Fruit fly (Drosophila melanogaster) whole organism, embryonic: ENCODE results near the gene SK.

Source experiments
- CG1024 ChIP-seq: fragments of 200-800 bp; sonication (Bioruptor generic); IDR thresholded peaks from 2 replicates; pipeline ENCODE4 v1.3.6; 2022; ENCODE audit warnings: missing biosample characterization, missing genetic modification characterization
- CG10267 ChIP-seq: fragments of 200-800 bp; sonication (Bioruptor generic); optimal IDR thresholded peaks from 2 replicates; lab custom pipeline; 2018; ENCODE audit warnings: missing biosample characterization, mild to moderate bottlenecking, missing genetic modification characterization, moderate library complexity
- CG11560 ChIP-seq: fragments of 200-800 bp; sonication (Bioruptor generic); IDR thresholded peaks from 3 replicates; pipeline ENCODE4 v1.3.6; 2022; ENCODE audit warnings: missing biosample characterization, missing genetic modification characterization
- CG12236 ChIP-seq: fragments of 200-800 bp; sonication (Bioruptor generic); optimal IDR thresholded peaks from 2 replicates; lab custom pipeline; 2016; ENCODE audit warnings: missing biosample characterization, missing genetic modification characterization
- CG13296 ChIP-seq: fragments of 200-800 bp; sonication (Bioruptor generic); optimal IDR thresholded peaks from 3 replicates; lab custom pipeline; 2018; ENCODE audit warnings: missing biosample characterization, mild to moderate bottlenecking, missing genetic modification characterization
- CG13775 ChIP-seq: fragments of 200-800 bp; sonication (Bioruptor generic); optimal IDR thresholded peaks from 3 replicates; lab custom pipeline; 2017; ENCODE audit warnings: missing biosample characterization, mild to moderate bottlenecking, missing genetic modification characterization
- CG14860 ChIP-seq: fragments of 200-800 bp; sonication (Bioruptor generic); IDR thresholded peaks from 3 replicates; pipeline ENCODE4 v1.3.6; 2022; ENCODE audit warnings: missing biosample characterization, missing genetic modification characterization; ENCODE audit not compliant: partially characterized antibody
- CG15479 ChIP-seq: fragments of 200-800 bp; sonication (Bioruptor generic); optimal IDR thresholded peaks from 3 replicates; lab custom pipeline; 2019; ENCODE audit warnings: missing biosample characterization, mild to moderate bottlenecking, missing genetic modification characterization, moderate library complexity
- CG1602 ChIP-seq: fragments of 200-800 bp; sonication (Bioruptor generic); optimal IDR thresholded peaks from 3 replicates; lab custom pipeline; 2016; ENCODE audit warnings: missing biosample characterization, missing genetic modification characterization
- CG33213 ChIP-seq: fragments of 200-800 bp; sonication (Bioruptor generic); optimal IDR thresholded peaks from 3 replicates; lab custom pipeline; 2016; ENCODE audit warnings: missing biosample characterization, missing genetic modification characterization
- CG3847 ChIP-seq: fragments of 200-800 bp; sonication (Bioruptor generic); IDR thresholded peaks from 2 replicates; pipeline ENCODE4 v1.3.6; 2022; ENCODE audit warnings: missing biosample characterization, missing genetic modification characterization
- CG4707 ChIP-seq: fragments of 200-800 bp; sonication (Bioruptor generic); optimal IDR thresholded peaks from 2 replicates; lab custom pipeline; 2018; ENCODE audit warnings: missing biosample characterization, mild to moderate bottlenecking, missing genetic modification characterization, moderate library complexity
- CG7271 ChIP-seq: fragments of 200-800 bp; sonication (Bioruptor generic); optimal IDR thresholded peaks from 2 replicates; lab custom pipeline; 2018; ENCODE audit warnings: missing biosample characterization, mild to moderate bottlenecking, missing genetic modification characterization, moderate library complexity
- CG7928 ChIP-seq: fragments of 200-800 bp; sonication (Bioruptor generic); optimal IDR thresholded peaks from 2 replicates; lab custom pipeline; 2017; ENCODE audit warnings: missing biosample characterization, mild to moderate bottlenecking, missing genetic modification characterization
- CG7963 ChIP-seq: fragments of 200-800 bp; sonication (Bioruptor generic); IDR thresholded peaks from 3 replicates; pipeline ENCODE4 v1.3.6; 2022; ENCODE audit warnings: missing biosample characterization, missing genetic modification characterization; ENCODE audit not compliant: partially characterized antibody
- CG8290 ChIP-seq, 3 experiments: fragments of 200-800 bp; sonication (Bioruptor generic); optimal IDR thresholded peaks; 2 replicates each; lab custom pipeline; 2016 to 2019; ENCODE audit warnings: missing biosample characterization in 3 of 3, missing genetic modification characterization in 3 of 3, mild to moderate bottlenecking in 2 of 3, moderate library complexity in 1 of 3
- CG9215 ChIP-seq: fragments of 200-800 bp; sonication (Bioruptor generic); IDR thresholded peaks from 2 replicates; pipeline ENCODE4 v1.3.6; 2022; ENCODE audit warnings: missing biosample characterization, missing genetic modification characterization
- CG9609 ChIP-seq: fragments of 200-800 bp; sonication (Bioruptor generic); optimal IDR thresholded peaks from 3 replicates; lab custom pipeline; 2016; ENCODE audit warnings: missing biosample characterization, missing genetic modification characterization
- CG9817 ChIP-seq: fragments of 200-800 bp; sonication (Bioruptor generic); optimal IDR thresholded peaks from 2 replicates; lab custom pipeline; 2018; ENCODE audit warnings: missing biosample characterization, mild to moderate bottlenecking, missing genetic modification characterization, moderate library complexity
- CrebB ChIP-seq: fragments of 200-800 bp; sonication (Bioruptor generic); optimal IDR thresholded peaks from 3 replicates; lab custom pipeline; 2018; ENCODE audit warnings: missing biosample characterization, mild to moderate bottlenecking, missing genetic modification characterization
- Dbx ChIP-seq: fragments of 200-800 bp; sonication (Bioruptor generic); IDR thresholded peaks from 3 replicates; pipeline ENCODE4 v1.3.6; 2022; ENCODE audit warnings: missing biosample characterization, missing genetic modification characterization
- Dip3 ChIP-seq: fragments of 200-800 bp; sonication (Bioruptor generic); optimal IDR thresholded peaks from 3 replicates; lab custom pipeline; 2016; ENCODE audit warnings: missing biosample characterization, missing genetic modification characterization
- Doc2 ChIP-seq: fragments of 200-800 bp; sonication (Bioruptor generic); IDR thresholded peaks from 2 replicates; pipeline ENCODE4 v1.3.6; 2022; ENCODE audit warnings: missing biosample characterization, missing genetic modification characterization
- Dref ChIP-seq: fragments of 200-800 bp; sonication (Bioruptor generic); IDR thresholded peaks from 2 replicates; pipeline ENCODE4 v1.3.6; 2022; ENCODE audit warnings: missing biosample characterization, missing genetic modification characterization
- E2f2 ChIP-seq: fragments of 200-800 bp; sonication (Bioruptor generic); IDR thresholded peaks from 2 replicates; pipeline ENCODE4 v1.3.6; 2022; ENCODE audit warnings: missing biosample characterization, missing genetic modification characterization
- Ets97D ChIP-seq: fragments of 200-800 bp; sonication (Bioruptor generic); optimal IDR thresholded peaks from 3 replicates; lab custom pipeline; 2016; ENCODE audit warnings: missing biosample characterization, missing genetic modification characterization
- Hr39 ChIP-seq: fragments of >200 bp; optimal IDR thresholded peaks from 2 replicates; lab custom pipeline; 2017
- MBD-R2 ChIP-seq: fragments of 200-800 bp; sonication (Bioruptor generic); IDR thresholded peaks from 2 replicates; pipeline ENCODE4 v1.3.6; 2022; ENCODE audit warnings: missing biosample characterization, missing genetic modification characterization
- Max ChIP-seq: fragments of 200-800 bp; sonication (Bioruptor generic); optimal IDR thresholded peaks from 2 replicates; lab custom pipeline; 2016; ENCODE audit warnings: missing biosample characterization, mild to moderate bottlenecking, missing genetic modification characterization
- NFAT ChIP-seq: fragments of 200-800 bp; sonication (Bioruptor generic); IDR thresholded peaks from 2 replicates; pipeline ENCODE4 v1.3.6; 2022; ENCODE audit warnings: missing biosample characterization, missing genetic modification characterization
- Sox100B ChIP-seq: fragments of 200-800 bp; sonication (Bioruptor generic); optimal IDR thresholded peaks from 3 replicates; lab custom pipeline; 2018; ENCODE audit warnings: missing biosample characterization, mild to moderate bottlenecking, missing genetic modification characterization
- ato ChIP-seq: fragments of 200-800 bp; sonication (Bioruptor generic); IDR thresholded peaks from 2 replicates; pipeline ENCODE4 v1.3.6; 2022; ENCODE audit warnings: missing biosample characterization, missing genetic modification characterization; ENCODE audit not compliant: partially characterized antibody
- bab2 ChIP-seq: fragments of 200-800 bp; sonication (Bioruptor generic); optimal IDR thresholded peaks from 2 replicates; lab custom pipeline; 2016; ENCODE audit warnings: missing biosample characterization, missing genetic modification characterization
- caup ChIP-seq: fragments of 200-800 bp; sonication (Bioruptor generic); optimal IDR thresholded peaks from 3 replicates; lab custom pipeline; 2017; ENCODE audit warnings: missing biosample characterization, mild to moderate bottlenecking, missing genetic modification characterization, moderate library complexity; ENCODE audit not compliant: severe bottlenecking
- cg ChIP-seq: fragments of 200-800 bp; sonication (Bioruptor generic); optimal IDR thresholded peaks from 3 replicates; lab custom pipeline; 2019; ENCODE audit warnings: missing biosample characterization, mild to moderate bottlenecking, missing genetic modification characterization, moderate library complexity
- chinmo ChIP-seq: fragments of 200-800 bp; sonication (Bioruptor generic); IDR thresholded peaks from 4 replicates; pipeline ENCODE4 v1.3.6; 2022; ENCODE audit warnings: missing biosample characterization, missing genetic modification characterization; ENCODE audit not compliant: partially characterized antibody
- fd96Cb ChIP-seq: fragments of 200-800 bp; sonication (Bioruptor generic); optimal IDR thresholded peaks from 2 replicates; lab custom pipeline; 2018; ENCODE audit warnings: missing biosample characterization, mild to moderate bottlenecking, missing genetic modification characterization, moderate library complexity
- fru ChIP-seq: fragments of >200 bp; optimal IDR thresholded peaks from 2 replicates; lab custom pipeline; 2017
- hkb ChIP-seq, 2 experiments: fragments of 200-800 bp in 1 of 2; fragments of >200 bp in 1 of 2; sonication (Bioruptor generic) in 1 of 2; IDR thresholded peaks in 1 of 2; optimal IDR thresholded peaks in 1 of 2; 2 replicates each; pipeline versions ENCODE4 v1.3.6 to Lab custom; 2017 to 2022; ENCODE audit warnings: missing biosample characterization in 1 of 2, missing genetic modification characterization in 1 of 2
- knrl ChIP-seq: fragments of 200-800 bp; sonication (Bioruptor generic); IDR thresholded peaks from 3 replicates; pipeline ENCODE4 v1.3.6; 2022; ENCODE audit warnings: missing biosample characterization, missing genetic modification characterization; ENCODE audit not compliant: partially characterized antibody
- lilli ChIP-seq: fragments of 200-800 bp; sonication (Bioruptor generic); optimal IDR thresholded peaks from 3 replicates; lab custom pipeline; 2016; ENCODE audit warnings: missing biosample characterization, missing genetic modification characterization
- lmd ChIP-seq: fragments of 200-800 bp; sonication (Bioruptor generic); IDR thresholded peaks from 2 replicates; pipeline ENCODE4 v1.3.6; 2022; ENCODE audit warnings: missing biosample characterization, missing genetic modification characterization
- nerfin-2 ChIP-seq: fragments of 200-800 bp; sonication (Bioruptor generic); IDR thresholded peaks from 2 replicates; pipeline ENCODE4 v1.3.6; 2022; ENCODE audit warnings: missing biosample characterization, missing genetic modification characterization; ENCODE audit not compliant: partially characterized antibody
- org-1 ChIP-seq: fragments of 200-800 bp; sonication (Bioruptor generic); optimal IDR thresholded peaks from 2 replicates; lab custom pipeline; 2017; ENCODE audit warnings: missing biosample characterization, missing genetic modification characterization
- otp ChIP-seq: fragments of 200-800 bp; sonication (Bioruptor generic); IDR thresholded peaks from 3 replicates; pipeline ENCODE4, ENCODE4 v1.3.6; 2022; ENCODE audit warnings: missing biosample characterization, missing genetic modification characterization
- sisA ChIP-seq: fragments of 200-800 bp; sonication (Bioruptor generic); IDR thresholded peaks from 2 replicates; pipeline ENCODE4 v1.3.6; 2022; ENCODE audit warnings: missing biosample characterization, missing genetic modification characterization
- slbo ChIP-seq: fragments of 200-800 bp; sonication (Bioruptor generic); IDR thresholded peaks from 2 replicates; pipeline ENCODE4 v1.3.6; 2022; ENCODE audit warnings: missing biosample characterization, missing genetic modification characterization
- stwl ChIP-seq: fragments of 200-800 bp; sonication (Bioruptor generic); optimal IDR thresholded peaks from 3 replicates; lab custom pipeline; 2018; ENCODE audit warnings: missing biosample characterization, mild to moderate bottlenecking, missing genetic modification characterization, moderate library complexity
- tin ChIP-seq: fragments of 200-800 bp; sonication (Bioruptor generic); optimal IDR thresholded peaks from 3 replicates; lab custom pipeline; 2016; ENCODE audit warnings: missing biosample characterization, missing genetic modification characterization
- vvl ChIP-seq: fragments of 200-800 bp; sonication (Bioruptor generic); IDR thresholded peaks from 2 replicates; pipeline ENCODE4 v1.3.6; 2022; ENCODE audit warnings: missing biosample characterization, missing genetic modification characterization

The SK gene

DNA sequence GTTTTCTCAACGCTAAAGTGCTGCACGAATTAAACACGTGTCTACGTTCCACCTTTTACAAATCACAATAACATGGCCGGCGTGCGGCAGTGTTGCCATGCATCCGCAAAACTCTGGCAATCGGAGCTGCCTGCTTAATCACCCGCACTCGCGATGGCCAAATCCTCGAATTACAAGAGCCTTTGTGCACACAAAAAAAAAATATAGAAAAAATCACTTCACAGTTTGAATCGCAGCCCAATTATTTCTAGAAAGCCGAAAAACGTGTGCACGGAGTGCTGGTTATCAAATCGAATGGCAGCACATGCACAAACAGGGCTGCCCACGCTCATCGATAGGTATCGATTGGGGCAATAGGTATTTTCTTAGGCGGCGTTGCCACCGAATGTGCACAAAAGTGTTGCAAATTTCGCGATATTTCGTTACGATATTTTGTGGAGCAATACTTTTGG is 80.6 kb downstream of the SK start, which contains the start of gene spoon (continued):
- peak; percentile 39; the same call in 1 of the 2 replicates for TF ChIP-seq lmd
- TF ChIP-seq CG1602: peak; percentile 19
- TF ChIP-seq org-1: no peak
- peak; percentile 77 for TF ChIP-seq CG7963
- no peak for TF ChIP-seq CG7271 (tag; lab: Kevin White, UChicago)
- peak; percentile 95 for TF ChIP-seq knrl (GFP tag; lab: Robert Waterston, UW)
- peak; percentile 92 for TF ChIP-seq nerfin-2
- TF ChIP-seq sisA (GFP tag; lab: Robert Waterston, UW): peak; percentile 28; the same call in 1 of the 2 replicates
- TF ChIP-seq CG13296 (GFP tag; lab: Kevin White, UChicago): no peak
- TF ChIP-seq Sox100B (GFP tag; lab: Kevin White, UChicago): no peak
- TF ChIP-seq caup (GFP tag; lab: Kevin White, UChicago): no peak
- TF ChIP-seq stwl (tag; lab: Kevin White, UChicago): peak; percentile 46
- peak; percentile 48 for TF ChIP-seq E2f2 (GFP tag; lab: Robert Waterston, UW)
- TF ChIP-seq Dip3 (GFP tag; lab: Kevin White, UChicago): peak; percentile 34
- no peak for TF ChIP-seq CG4707 (GFP tag; lab: Kevin White, UChicago)
- peak; percentile 37 for TF ChIP-seq hkb (optimal IDR thresholded peaks at IDR 0.05; lab: Kevin White, UChicago)
- TF ChIP-seq hkb (GFP tag; IDR thresholded peaks at IDR 0.05; lab: Robert Waterston, UW): no peak
- TF ChIP-seq vvl: peak; percentile 39; the same call in 1 of the 2 replicates
- TF ChIP-seq cg: no peak
- TF ChIP-seq chinmo (GFP tag; lab: Robert Waterston, UW): peak; percentile 91; the same call in 3 of the 4 replicates
- no peak for TF ChIP-seq Doc2 (GFP tag; lab: Robert Waterston, UW)
- TF ChIP-seq tin (GFP tag; lab: Kevin White, UChicago): no peak
- TF ChIP-seq Hr39 (lab: Kevin White, UChicago): no peak
- peak; percentile 89 for TF ChIP-seq CG14860 (GFP tag; lab: Robert Waterston, UW)
- peak; percentile 64 for TF ChIP-seq CG9215 (GFP tag; lab: Robert Waterston, UW)
- TF ChIP-seq CG9817: peak; percentile 16
- peak; percentile 80 for TF ChIP-seq slbo (GFP tag; lab: Robert Waterston, UW)
- TF ChIP-seq MBD-R2 (GFP tag; lab: Robert Waterston, UW): peak; percentile 42
- peak; percentile 76 for TF ChIP-seq NFAT (GFP tag; lab: Robert Waterston, UW)
- peak; percentile 69 for TF ChIP-seq Max (GFP tag; lab: Kevin White, UChicago)
- peak; percentile 93 for TF ChIP-seq ato (GFP tag; lab: Robert Waterston, UW)
- TF ChIP-seq CG13775 (GFP tag; lab: Kevin White, UChicago): peak; percentile 26
- TF ChIP-seq Dref (GFP tag; lab: Robert Waterston, UW): peak; percentile 81
- TF ChIP-seq otp (GFP tag; lab: Robert Waterston, UW): 0 out of 3 replicates have a peak, but pooled peaks have one; percentile 17
- peak; percentile 65 for TF ChIP-seq CG7928 (GFP tag; lab: Kevin White, UChicago)
- peak; percentile 83 for TF ChIP-seq Ets97D
- TF ChIP-seq CG33213 (GFP tag; lab: Kevin White, UChicago): peak; percentile 50
- no peak for TF ChIP-seq CrebB (tag; lab: Kevin White, UChicago)
- no peak for TF ChIP-seq fd96Cb (tag; lab: Kevin White, UChicago)
- TF ChIP-seq CG9609 (GFP tag; lab: Kevin White, UChicago): peak; percentile 47
- peak; percentile 11 for TF ChIP-seq CG12236 (GFP tag; lab: Kevin White, UChicago)
- TF ChIP-seq CG3847 (GFP tag; lab: Robert Waterston, UW): peak; percentile 76
- no peak for TF ChIP-seq fru (lab: Kevin White, UChicago)
- TF ChIP-seq CG10267 (tag; lab: Kevin White, UChicago): peak; percentile 48
- peak; percentile 63; the same call in 1 of the 3 replicates for TF ChIP-seq CG11560 (tag; lab: Robert Waterston, UW)
- no peak for TF ChIP-seq CG1024 (GFP tag; lab: Robert Waterston, UW)
- no peak for TF ChIP-seq CG8290 (GFP tag; optimal IDR thresholded peaks at IDR 0.05; lab: Kevin White, UChicago)
- TF ChIP-seq CG8290 (tag; optimal IDR thresholded peaks at IDR 0.05; lab: Kevin White, UChicago): peak in 1 of 2 experiments; percentile 66
- peak; percentile 51 for TF ChIP-seq lilli (GFP tag; lab: Kevin White, UChicago)
- peak; percentile 22 for TF ChIP-seq bab2 (GFP tag; lab: Kevin White, UChicago)
- TF ChIP-seq CG15479 (GFP tag; lab: Kevin White, UChicago): peak; percentile 61
- TF ChIP-seq Dbx (GFP tag; lab: Robert Waterston, UW): peak; percentile 62
